Worm (Caenorhabditis elegans) whole organism, young adult: ENCODE results near the gene C27A7.3.

Source experiments
- hsf-1 ChIP-seq: fragments of 200-800 bp; sonication (Bioruptor generic); IDR thresholded peaks from 2 replicates; pipeline ENCODE4 v1.3.6; 2022; ENCODE audit warnings: missing genetic modification reagents, missing genetic modification characterization, missing compliant biosample characterization
- mes-4 ChIP-seq: sonication (generic microtip); optimal IDR thresholded peaks from 2 replicates; lab custom pipeline; 2016; ENCODE audit warnings: missing genotype, missing genetic modification characterization, missing compliant biosample characterization
- nfyb-1 ChIP-seq: fragments of 200-800 bp; sonication (Bioruptor generic); IDR thresholded peaks from 2 replicates; pipeline ENCODE4 v1.3.6; 2022; ENCODE audit warnings: missing genetic modification reagents, missing genetic modification characterization, missing compliant biosample characterization
- snpc-4 ChIP-seq, 5 experiments: fragments of 150-350 bp in 1 of 5; sonication (generic microtip) in 4 of 5; optimal IDR thresholded peaks; 2 replicates each; lab custom pipeline; 2014 to 2018; ENCODE audit warnings: missing genetic modification characterization in 5 of 5, missing biosample characterization in 3 of 5, antibody characterized with exemption in 2 of 5, mild to moderate bottlenecking in 2 of 5, missing compliant biosample characterization in 2 of 5, missing genotype in 2 of 5, moderate library complexity in 2 of 5, missing genetic modification reagents in 1 of 5
- unc-130 ChIP-seq: sonication (generic microtip); optimal IDR thresholded peaks from 2 replicates; lab custom pipeline; 2016; ENCODE audit warnings: missing genetic modification reagents, missing genetic modification characterization, missing compliant biosample characterization

ce11 chrV:12115150-12115549 is 25.6 kb upstream of the C27A7.3 start:
- TF ChIP-seq snpc-4 (GFP tag; optimal IDR thresholded peaks at IDR 0.05; lab: Kevin White, UChicago): no peak
- TF ChIP-seq snpc-4 (tag; optimal IDR thresholded peaks at IDR 0.05; lab: Kevin White, UChicago): no peak
- TF ChIP-seq hsf-1 (GFP tag; lab: Robert Waterston, UW): no peak
- TF ChIP-seq mes-4 (tag; lab: Kevin White, UChicago): no peak
- no peak for TF ChIP-seq unc-130
- no peak for TF ChIP-seq nfyb-1 (GFP tag; lab: Robert Waterston, UW)
